Worm (Caenorhabditis elegans) whole organism, mixed stage, embryonic: ENCODE data around the gene rbm-26.

Experiments used
- blmp-1 ChIP-seq: fragments of 150-350 bp; optimal IDR thresholded peaks from 2 replicates; lab custom pipeline; 2014; ENCODE audit warnings: missing biosample characterization, missing genetic modification characterization
- ceh-39 ChIP-seq: fragments of 150-350 bp; optimal IDR thresholded peaks from 2 replicates; lab custom pipeline; 2014; ENCODE audit warnings: missing biosample characterization, missing genetic modification characterization
- ces-1 ChIP-seq: fragments of 150-350 bp; optimal IDR thresholded peaks from 2 replicates; lab custom pipeline; 2014; ENCODE audit warnings: missing biosample characterization, missing genetic modification reagents, missing genetic modification characterization
- lin-13 ChIP-seq: fragments of 150-350 bp; optimal IDR thresholded peaks from 2 replicates; lab custom pipeline; 2014; ENCODE audit warnings: missing biosample characterization, missing genetic modification characterization
- lsy-2 ChIP-seq: fragments of 150-350 bp; optimal IDR thresholded peaks from 2 replicates; lab custom pipeline; 2014; ENCODE audit warnings: missing biosample characterization, missing genetic modification characterization
- nhr-12 ChIP-seq: fragments of 150-350 bp; optimal IDR thresholded peaks from 2 replicates; lab custom pipeline; 2014; ENCODE audit warnings: missing biosample characterization, missing genetic modification characterization
- nhr-237 ChIP-seq: fragments of 150-350 bp; optimal IDR thresholded peaks from 2 replicates; lab custom pipeline; 2014; ENCODE audit warnings: missing biosample characterization, missing genetic modification characterization
- unc-62 ChIP-seq: fragments of 150-350 bp; optimal IDR thresholded peaks from 2 replicates; lab custom pipeline; 2014; ENCODE audit warnings: missing biosample characterization, missing genetic modification reagents, missing genetic modification characterization
- ztf-11 ChIP-seq: fragments of 150-350 bp; optimal IDR thresholded peaks from 2 replicates; lab custom pipeline; 2014; ENCODE audit warnings: missing biosample characterization, missing genetic modification characterization

DNA sequence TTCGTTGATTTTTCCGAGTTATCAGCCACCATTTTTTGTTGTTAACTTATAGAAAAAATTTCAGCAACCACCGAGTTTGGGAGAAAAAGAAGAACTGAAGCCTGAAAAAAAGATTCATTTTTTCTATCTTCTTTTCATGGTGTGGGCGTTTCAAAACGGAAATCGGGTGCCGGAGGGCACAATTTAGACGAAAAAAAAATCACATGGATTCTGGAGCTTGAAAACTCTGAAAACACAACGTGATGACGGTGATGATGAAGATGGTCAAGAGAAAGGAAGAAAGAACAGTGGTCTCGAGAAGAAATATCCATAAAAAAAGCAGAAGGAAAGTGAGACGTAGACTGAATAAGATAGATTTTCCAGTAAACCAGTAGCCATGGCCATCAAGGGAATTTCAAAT, 27.3 kb upstream of the rbm-26 start, which contains the start of gene rcan-1:
- no peak for TF ChIP-seq blmp-1 (tag; lab: Kevin White, UChicago)
- TF ChIP-seq ceh-39 (tag; lab: Kevin White, UChicago) = no peak
- no peak for TF ChIP-seq nhr-237
- no peak for TF ChIP-seq lin-13 (tag; lab: Kevin White, UChicago)
- no peak for TF ChIP-seq unc-62 (GFP tag; lab: Kevin White, UChicago)
- TF ChIP-seq ces-1 (GFP tag; lab: Kevin White, UChicago) = no peak
- no peak for TF ChIP-seq lsy-2 (tag; lab: Kevin White, UChicago)
- no peak for TF ChIP-seq ztf-11 (tag; lab: Kevin White, UChicago)
- no peak for TF ChIP-seq nhr-12 (tag; lab: Kevin White, UChicago)
